Fruit fly (Drosophila melanogaster): ENCODE data around the gene CG34169.

CG34169 gene

dm6 chr2L:17159641-17160040 is 13.6 kb upstream of the CG34169 start:
- TF ChIP-seq amos (GFP tag; IDR thresholded peaks at IDR 0.05; ENCODE audit: partially characterized antibody) (no peak), hkb (optimal IDR thresholded peaks at IDR 0.05) (no peak), hkb (GFP tag; IDR thresholded peaks at IDR 0.05) (no peak), CG2199 (GFP tag; IDR thresholded peaks at IDR 0.05) (no peak), cato (GFP tag; optimal IDR thresholded peaks at IDR 0.05; ENCODE audit: borderline replicate concordance) (no peak), crc (GFP tag; optimal IDR thresholded peaks at IDR 0.05) (no peak), CG9609 (GFP tag; optimal IDR thresholded peaks at IDR 0.05) (no peak), Abd-B (GFP tag; optimal IDR thresholded peaks at IDR 0.05) (no peak), Adf1 (GFP tag; IDR thresholded peaks at IDR 0.05) (no peak), dpn (GFP tag; optimal IDR thresholded peaks at IDR 0.05) (peak in 1 of 2 experiments; percentile 3), CG7745 (tag; optimal IDR thresholded peaks at IDR 0.05) (no peak), Fer2 (tag; optimal IDR thresholded peaks at IDR 0.05) (no peak), fd3F (GFP tag; optimal IDR thresholded peaks at IDR 0.05) (no peak), CkIIα-i1 (GFP tag; IDR thresholded peaks at IDR 0.05) (no peak), Six4 (GFP tag; optimal IDR thresholded peaks at IDR 0.05) (no peak), Sry-δ (GFP tag; optimal IDR thresholded peaks at IDR 0.05) (no peak), CG6254 (GFP tag; optimal IDR thresholded peaks at IDR 0.05) (no peak), seq (GFP tag; IDR thresholded peaks at IDR 0.05) (no peak), slbo (GFP tag; IDR thresholded peaks at IDR 0.05) (peak; percentile 40; the same call in 1 of the 2 replicates), hb (GFP tag; IDR thresholded peaks at IDR 0.05; ENCODE audit: partially characterized antibody) (no peak), aop (GFP tag; IDR thresholded peaks at IDR 0.05) (no peak), da (GFP tag; optimal IDR thresholded peaks at IDR 0.05) (no peak), CG12155 (GFP tag; optimal IDR thresholded peaks at IDR 0.05) (no peak), CG18599 (GFP tag; optimal IDR thresholded peaks at IDR 0.05) (peak; percentile 72), pho (GFP tag; optimal IDR thresholded peaks at IDR 0.05) (no peak), kay (GFP tag; optimal IDR thresholded peaks at IDR 0.05) (no peak), cad (GFP tag; optimal IDR thresholded peaks at IDR 0.05) (no peak), bbx (GFP tag; IDR thresholded peaks at IDR 0.05; ENCODE audit: partially characterized antibody) (no peak), ap (GFP tag; IDR thresholded peaks at IDR 0.05) (no peak), tna (GFP tag; IDR thresholded peaks at IDR 0.05; ENCODE audit: partially characterized antibody) (no peak), Chrac-16 (GFP tag; optimal IDR thresholded peaks at IDR 0.05) (no peak), Hr39 (optimal IDR thresholded peaks at IDR 0.05) (no peak), Dek (tag; optimal IDR thresholded peaks at IDR 0.05) (no peak), phol (tag; optimal IDR thresholded peaks at IDR 0.05) (no peak), Dbx (GFP tag; IDR thresholded peaks at IDR 0.05) (no peak), Usf (GFP tag; optimal IDR thresholded peaks at IDR 0.05) (no peak), eve (GFP tag; optimal IDR thresholded peaks at IDR 0.05) (no peak), sens (GFP tag) (peak; percentile 37), CG17186 (GFP tag; optimal IDR thresholded peaks at IDR 0.05) (no peak), nom (GFP tag; optimal IDR thresholded peaks at IDR 0.05) (no peak), gt (GFP tag; IDR thresholded peaks at IDR 0.05) (no peak), Dp (GFP tag; optimal IDR thresholded peaks at IDR 0.05) (no peak), CG6689 (GFP tag; IDR thresholded peaks at IDR 0.05) (no peak), CG3407 (GFP tag; optimal IDR thresholded peaks at IDR 0.05) (no peak), fd64A (GFP tag; optimal IDR thresholded peaks at IDR 0.05) (no peak), Dfd (GFP tag; optimal IDR thresholded peaks at IDR 0.05) (no peak), Bgb (GFP tag; IDR thresholded peaks at IDR 0.05; ENCODE audit: partially characterized antibody) (no peak), tin (GFP tag; optimal IDR thresholded peaks at IDR 0.05) (no peak), sisA (GFP tag; IDR thresholded peaks at IDR 0.05) (no peak), CG31365 (tag; optimal IDR thresholded peaks at IDR 0.05) (no peak), CG1647 (GFP tag; optimal IDR thresholded peaks at IDR 0.05) (no peak), gsb-n (tag; optimal IDR thresholded peaks at IDR 0.05) (no peak)
